Worm (Caenorhabditis elegans) whole organism, young adult: ENCODE data around the gene ceh-16.

Experiments used
- B0336.3 ChIP-seq: fragments of 200-800 bp; sonication (Bioruptor generic); IDR thresholded peaks from 2 replicates; pipeline ENCODE4 v1.3.6; 2022; ENCODE audit warnings: missing genetic modification characterization, missing compliant biosample characterization
- ama-1 ChIP-seq, 3 experiments: fragments of 150-350 bp in 1 of 3; sonication (generic microtip) in 2 of 3; optimal IDR thresholded peaks; 2 replicates each; lab custom pipeline; 2014 to 2018; ENCODE audit warnings: missing biosample characterization in 2 of 3, missing genetic modification characterization in 2 of 3, missing genetic modification reagents in 2 of 3
- ceh-79 ChIP-seq: sonication (generic microtip); optimal IDR thresholded peaks from 2 replicates; lab custom pipeline; 2017; ENCODE audit warnings: mild to moderate bottlenecking, missing genetic modification characterization, missing compliant biosample characterization
- egrh-3 ChIP-seq: fragments of 200-800 bp; sonication (Bioruptor generic); IDR thresholded peaks from 2 replicates; pipeline ENCODE4 v1.3.6; 2022; ENCODE audit warnings: missing genetic modification reagents, missing genetic modification characterization, missing compliant biosample characterization
- fkh-3 ChIP-seq: sonication (generic microtip); optimal IDR thresholded peaks from 2 replicates; lab custom pipeline; 2016; ENCODE audit warnings: mild to moderate bottlenecking, missing genetic modification characterization, missing compliant biosample characterization
- nfya-1 ChIP-seq: sonication (generic microtip); optimal IDR thresholded peaks from 2 replicates; lab custom pipeline; 2017; ENCODE audit warnings: antibody characterized with exemption, missing compliant biosample characterization, missing genetic modification characterization, borderline replicate concordance; ENCODE audit not compliant: insufficient read depth
- nhr-120 ChIP-seq: fragments of 200-800 bp; sonication (Bioruptor generic); IDR thresholded peaks from 2 replicates; pipeline ENCODE4 v1.3.6; 2022; ENCODE audit warnings: missing genetic modification characterization, missing compliant biosample characterization
- snpc-4 ChIP-seq, 5 experiments: fragments of 150-350 bp in 1 of 5; sonication (generic microtip) in 4 of 5; optimal IDR thresholded peaks; 2 replicates each; lab custom pipeline; 2014 to 2018; ENCODE audit warnings: missing genetic modification characterization in 5 of 5, missing biosample characterization in 3 of 5, antibody characterized with exemption in 2 of 5, mild to moderate bottlenecking in 2 of 5, missing compliant biosample characterization in 2 of 5, missing genotype in 2 of 5, moderate library complexity in 2 of 5, missing genetic modification reagents in 1 of 5

ce11 chrIII:8663143-8663542, 40.6 kb downstream of the ceh-16 start:
- TF ChIP-seq fkh-3: no peak
- no peak for TF ChIP-seq nfya-1
- no peak for TF ChIP-seq B0336.3 (GFP tag; lab: Robert Waterston, UW)
- no peak for TF ChIP-seq snpc-4 (GFP tag; optimal IDR thresholded peaks at IDR 0.05; lab: Kevin White, UChicago)
- TF ChIP-seq snpc-4 (tag; optimal IDR thresholded peaks at IDR 0.05; lab: Kevin White, UChicago): no peak
- TF ChIP-seq ceh-79 (tag; lab: Kevin White, UChicago): no peak
- TF ChIP-seq egrh-3: no peak
- no peak for TF ChIP-seq nhr-120 (GFP tag; lab: Robert Waterston, UW)
- no peak for TF ChIP-seq ama-1 (optimal IDR thresholded peaks at IDR 0.05; lab: Kevin White, UChicago)
- TF ChIP-seq ama-1 (GFP tag; optimal IDR thresholded peaks at IDR 0.05; lab: Kevin White, UChicago): no peak
